Fruit fly (Drosophila melanogaster): ENCODE results near the gene bip1.

DNA sequence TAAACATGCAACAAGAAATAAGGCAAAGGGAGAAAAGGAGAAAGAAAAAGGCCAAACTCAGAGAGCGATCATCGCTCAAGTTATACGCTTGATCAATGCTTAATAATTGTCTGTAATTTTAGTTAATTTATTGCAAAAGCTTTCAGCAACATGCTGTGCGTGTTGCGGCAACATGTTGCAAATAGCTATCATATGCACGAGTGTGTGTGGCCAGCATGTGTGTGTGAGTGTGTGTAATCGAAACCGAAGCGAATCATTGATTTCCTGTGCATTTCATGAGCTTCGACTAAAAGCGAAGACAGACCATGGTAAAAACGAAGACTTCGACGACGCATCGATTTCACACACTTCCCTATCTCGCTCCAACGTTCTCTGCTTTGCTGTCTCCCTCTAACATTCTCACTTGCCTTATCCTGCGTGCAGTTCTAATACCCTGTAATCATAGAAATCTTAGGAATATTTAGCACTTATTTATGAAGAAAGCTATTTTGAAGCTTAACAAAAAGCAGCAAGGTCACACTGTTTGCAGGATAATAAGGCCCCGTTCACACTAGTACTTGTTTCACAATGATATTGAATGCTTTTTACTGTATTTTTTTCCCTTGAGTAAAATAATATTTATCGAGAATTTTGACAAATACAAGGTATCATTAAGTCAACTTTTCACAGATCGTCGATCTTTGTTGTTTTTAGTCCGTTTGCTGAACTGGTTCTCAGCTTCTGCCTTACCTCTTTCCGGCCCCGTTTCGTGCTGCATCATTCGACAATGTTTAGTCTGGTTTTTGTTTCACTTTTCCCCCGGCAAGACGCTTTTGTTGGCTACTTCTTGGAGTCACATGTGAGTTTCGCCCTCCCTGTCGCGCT is 45.3 kb downstream of the bip1 start:
- TF ChIP-seq CG7101 (tag; optimal IDR thresholded peaks at IDR 0.05) = no peak
- TF ChIP-seq kay (GFP tag; ENCODE audit: borderline replicate concordance) = no peak
- TF ChIP-seq cnc (optimal IDR thresholded peaks at IDR 0.05) = no peak
- no peak for TF ChIP-seq cic (GFP tag; optimal IDR thresholded peaks at IDR 0.05)
- no peak for TF ChIP-seq CG1620 (GFP tag; optimal IDR thresholded peaks at IDR 0.05)
